Fruit fly (Drosophila melanogaster) whole organism, wandering third instar larva: ENCODE measurements around the gene CG11986.

ENCODE experiments used
- Abd-B ChIP-seq: fragments of >200 bp; optimal IDR thresholded peaks from 2 replicates; lab custom pipeline; 2017; ENCODE audit warnings: missing biosample characterization, missing genetic modification characterization
- CG32264 ChIP-seq: fragments of 200-800 bp; sonication (Bioruptor generic); optimal IDR thresholded peaks from 2 replicates; lab custom pipeline; 2016; ENCODE audit warnings: missing biosample characterization, missing genetic modification characterization
- CG9705 ChIP-seq: fragments of 200-800 bp; sonication (Bioruptor generic); optimal IDR thresholded peaks from 2 replicates; lab custom pipeline; 2018; ENCODE audit warnings: missing biosample characterization, mild to moderate bottlenecking, missing genetic modification characterization
- CrebA ChIP-seq: fragments of 200-800 bp; sonication (Bioruptor generic); optimal IDR thresholded peaks from 2 replicates; lab custom pipeline; 2016; ENCODE audit warnings: missing biosample characterization, mild to moderate bottlenecking, missing genetic modification characterization, borderline replicate concordance
- Dfd ChIP-seq: fragments of >200 bp; optimal IDR thresholded peaks from 2 replicates; lab custom pipeline; 2017; ENCODE audit warnings: missing biosample characterization, missing genetic modification characterization
- Dif ChIP-seq: fragments of 200-275, 200-300 bp; sonication (Bioruptor generic); optimal IDR thresholded peaks from 2 replicates; lab custom pipeline; 2018; ENCODE audit warnings: missing biosample characterization, missing genetic modification characterization; ENCODE audit not compliant: partially characterized antibody
- GATAd ChIP-seq: sonication (Bioruptor generic); optimal IDR thresholded peaks from 2 replicates; lab custom pipeline; 2016; ENCODE audit warnings: missing biosample characterization, missing genetic modification characterization
- HLH106 ChIP-seq: fragments of 200-800 bp; optimal IDR thresholded peaks from 3 replicates; lab custom pipeline; 2019; ENCODE audit warnings: missing biosample characterization, mild to moderate bottlenecking, missing genetic modification characterization, moderate library complexity
- Hnf4 ChIP-seq: fragments of 200-800 bp; sonication (Bioruptor generic); optimal IDR thresholded peaks from 2 replicates; lab custom pipeline; 2016; ENCODE audit warnings: missing biosample characterization, mild to moderate bottlenecking, missing genetic modification characterization
- Hr78 ChIP-seq: fragments of >200 bp; optimal IDR thresholded peaks from 2 replicates; lab custom pipeline; 2017; ENCODE audit warnings: missing biosample characterization, missing genetic modification characterization
- Hr83 ChIP-seq: fragments of 200-300 bp; sonication (Bioruptor generic); optimal IDR thresholded peaks from 2 replicates; lab custom pipeline; 2016; ENCODE audit warnings: missing biosample characterization, mild to moderate bottlenecking, missing genetic modification characterization, moderate library complexity; ENCODE audit not compliant: poor library complexity, severe bottlenecking
- Jra ChIP-seq: sonication (Bioruptor generic); optimal IDR thresholded peaks from 2 replicates; lab custom pipeline; 2016; ENCODE audit warnings: missing biosample characterization, missing genetic modification characterization
- Mio ChIP-seq: sonication (Bioruptor generic); optimal IDR thresholded peaks from 2 replicates; lab custom pipeline; 2016; ENCODE audit warnings: missing biosample characterization, missing genetic modification characterization
- Myc ChIP-seq: fragments of >200 bp; optimal IDR thresholded peaks from 2 replicates; lab custom pipeline; 2017
- N ChIP-seq: fragments of >200 bp; optimal IDR thresholded peaks from 2 replicates; lab custom pipeline; 2018; ENCODE audit warnings: missing biosample characterization, missing external identifiers, missing genetic modification characterization
- OdsH ChIP-seq: fragments of 200-800 bp; sonication (Bioruptor generic); optimal IDR thresholded peaks from 2 replicates; lab custom pipeline; 2016; ENCODE audit warnings: missing biosample characterization, mild to moderate bottlenecking, missing genetic modification characterization
- Rel ChIP-seq, 2 experiments: fragments of 200-800 bp; sonication (Bioruptor generic) in 1 of 2; optimal IDR thresholded peaks; 2 replicates in 1 of 2; 3 replicates in 1 of 2; lab custom pipeline; 2016 to 2019; ENCODE audit warnings: mild to moderate bottlenecking in 2 of 2, missing biosample characterization in 2 of 2, missing genetic modification characterization in 2 of 2, moderate library complexity in 1 of 2
- Sp1 ChIP-seq: fragments of 200-800 bp; sonication (Bioruptor generic); optimal IDR thresholded peaks from 3 replicates; lab custom pipeline; 2019; ENCODE audit warnings: missing biosample characterization, mild to moderate bottlenecking, missing genetic modification characterization, moderate library complexity
- Vsx2 ChIP-seq: fragments of 200-300, 225-300 bp; sonication (Bioruptor generic); optimal IDR thresholded peaks from 2 replicates; lab custom pipeline; 2018; ENCODE audit warnings: missing biosample characterization, missing genetic modification characterization; ENCODE audit not compliant: partially characterized antibody
- br ChIP-seq: fragments of 200-800 bp; sonication (Bioruptor generic); optimal IDR thresholded peaks from 2 replicates; lab custom pipeline; 2016; ENCODE audit warnings: missing biosample characterization, missing genetic modification characterization
- brk ChIP-seq: fragments of 200-800 bp; sonication (Bioruptor generic); optimal IDR thresholded peaks from 2 replicates; lab custom pipeline; 2016; ENCODE audit warnings: missing biosample characterization, mild to moderate bottlenecking, missing genetic modification characterization
- dl ChIP-seq, 2 experiments: fragments of 175-275, 200-275 bp in 1 of 2; fragments of 200-275 bp in 1 of 2; sonication (Bioruptor generic); optimal IDR thresholded peaks; lab custom pipeline; 2018; ENCODE audit warnings: mild to moderate bottlenecking in 2 of 2, missing biosample characterization in 2 of 2, missing genetic modification characterization in 2 of 2, moderate library complexity in 2 of 2; ENCODE audit not compliant: partially characterized antibody in 2 of 2, insufficient read depth in 1 of 2
- dmrt93B ChIP-seq: fragments of 200-800 bp; sonication (Bioruptor generic); optimal IDR thresholded peaks from 2 replicates; lab custom pipeline; 2018; ENCODE audit warnings: missing biosample characterization, mild to moderate bottlenecking, missing genetic modification characterization
- dsf ChIP-seq: sonication (Bioruptor generic); optimal IDR thresholded peaks from 2 replicates; lab custom pipeline; 2016; ENCODE audit warnings: missing biosample characterization, missing genetic modification characterization, borderline replicate concordance
- ey ChIP-seq: fragments of 200-800 bp; sonication (Bioruptor generic); optimal IDR thresholded peaks from 2 replicates; lab custom pipeline; 2016; ENCODE audit warnings: missing biosample characterization, missing genetic modification characterization
- foxo ChIP-seq, 2 experiments: fragments of 200-800 bp; sonication (Bioruptor generic); optimal IDR thresholded peaks; 2 replicates in 1 of 2; 3 replicates in 1 of 2; lab custom pipeline; 2016 to 2017; ENCODE audit warnings: missing biosample characterization in 2 of 2, missing genetic modification characterization in 2 of 2
- fru ChIP-seq: fragments of 200-800 bp; sonication (Bioruptor generic); optimal IDR thresholded peaks from 3 replicates; lab custom pipeline; 2016; ENCODE audit warnings: missing biosample characterization, mild to moderate bottlenecking, missing genetic modification characterization
- h ChIP-seq: fragments of 200-800 bp; sonication (Bioruptor generic); optimal IDR thresholded peaks from 3 replicates; lab custom pipeline; 2016; ENCODE audit warnings: missing biosample characterization, mild to moderate bottlenecking, missing genetic modification characterization
- pan ChIP-seq: fragments of >200 bp; optimal IDR thresholded peaks from 2 replicates; lab custom pipeline; 2017
- psq ChIP-seq: fragments of 200-800 bp; sonication (Bioruptor generic); optimal IDR thresholded peaks from 3 replicates; lab custom pipeline; 2017; ENCODE audit warnings: missing biosample characterization, mild to moderate bottlenecking, missing genetic modification characterization, moderate library complexity
- rgr ChIP-seq: fragments of 200-800 bp; sonication (Bioruptor generic); optimal IDR thresholded peaks from 3 replicates; lab custom pipeline; 2016; ENCODE audit warnings: missing biosample characterization, mild to moderate bottlenecking, missing genetic modification characterization
- sage ChIP-seq: fragments of 200-800 bp; sonication (Bioruptor generic); optimal IDR thresholded peaks from 2 replicates; lab custom pipeline; 2016; ENCODE audit warnings: missing biosample characterization, mild to moderate bottlenecking, missing genetic modification characterization
- sv ChIP-seq: fragments of 200-800 bp; sonication (Bioruptor generic); optimal IDR thresholded peaks from 3 replicates; lab custom pipeline; 2016; ENCODE audit warnings: missing biosample characterization, missing genetic modification characterization
- usp ChIP-seq: fragments of >200 bp; optimal IDR thresholded peaks from 2 replicates; lab custom pipeline; 2017; ENCODE audit warnings: missing biosample characterization, missing genetic modification characterization
- woc ChIP-seq: sonication (Bioruptor generic); optimal IDR thresholded peaks from 2 replicates; lab custom pipeline; 2016; ENCODE audit warnings: missing biosample characterization, mild to moderate bottlenecking, missing genetic modification characterization

CG11986 gene

dm6 chr3R:9054442-9055118, 39.3 kb downstream of the CG11986 start:
- TF ChIP-seq dmrt93B (GFP tag; lab: Kevin White, UChicago) = peak; percentile 22
- no peak for TF ChIP-seq GATAd (GFP tag; lab: Kevin White, UChicago)
- TF ChIP-seq usp (GFP tag; lab: Kevin White, UChicago) = no peak
- no peak for TF ChIP-seq Hr78
- peak; percentile 4 for TF ChIP-seq Jra (GFP tag; lab: Kevin White, UChicago)
- no peak for TF ChIP-seq Myc (lab: Kevin White, UChicago)
- peak; percentile 22 for TF ChIP-seq sage (GFP tag; lab: Kevin White, UChicago)
- TF ChIP-seq HLH106 = peak; percentile 18
- no peak for TF ChIP-seq Dfd (GFP tag; lab: Kevin White, UChicago)
- no peak for TF ChIP-seq pan
- peak; percentile 27 for TF ChIP-seq sv (GFP tag; lab: Kevin White, UChicago)
- TF ChIP-seq Hr83 (GFP tag; lab: Kevin White, UChicago) = no peak
- TF ChIP-seq OdsH (GFP tag; lab: Kevin White, UChicago) = peak; percentile 52
- TF ChIP-seq Vsx2 (GFP tag; lab: Kevin White, UChicago) = no peak
- TF ChIP-seq rgr (GFP tag; lab: Kevin White, UChicago) = peak; percentile 5
- no peak for TF ChIP-seq CrebA (GFP tag; lab: Kevin White, UChicago)
- no peak for TF ChIP-seq Sp1 (GFP tag; lab: Kevin White, UChicago)
- TF ChIP-seq fru (GFP tag; lab: Kevin White, UChicago) = no peak
- TF ChIP-seq Hnf4 (GFP tag; lab: Kevin White, UChicago) = no peak
- TF ChIP-seq psq = no peak
- no peak for TF ChIP-seq Rel (GFP tag; optimal IDR thresholded peaks at IDR 0.05; lab: Kevin White, UChicago)
- no peak for TF ChIP-seq Rel (tag; optimal IDR thresholded peaks at IDR 0.05; lab: Kevin White, UChicago)
- no peak for TF ChIP-seq dsf (GFP tag; lab: Kevin White, UChicago)
- no peak for TF ChIP-seq Dif
- peak in 1 of 2 experiments; percentile 46 for TF ChIP-seq foxo (GFP tag; optimal IDR thresholded peaks at IDR 0.05; lab: Kevin White, UChicago)
- TF ChIP-seq, all 38 proteins: peak for 8

dm6 chr3R:9055119-9056105, 40.2 kb downstream of the CG11986 start:
- peak; percentile 50 to 96 for TF ChIP-seq foxo (GFP tag; optimal IDR thresholded peaks at IDR 0.05; lab: Kevin White, UChicago)
- peak; percentile 90 for TF ChIP-seq ey (GFP tag; lab: Kevin White, UChicago)
- TF ChIP-seq N (GFP tag; lab: Kevin White, UChicago) = no peak
- no peak for TF ChIP-seq Dif
- TF ChIP-seq CG32264 (GFP tag; lab: Kevin White, UChicago) = peak; percentile 81
- peak; percentile 89 for TF ChIP-seq dmrt93B (GFP tag; lab: Kevin White, UChicago)
- peak; percentile 79 for TF ChIP-seq dsf (GFP tag; lab: Kevin White, UChicago)
- peak; percentile 96 for TF ChIP-seq h (GFP tag; lab: Kevin White, UChicago)
- peak; percentile 90 for TF ChIP-seq Hnf4 (GFP tag; lab: Kevin White, UChicago)
- peak; percentile 54 for TF ChIP-seq Hr83 (GFP tag; lab: Kevin White, UChicago)
- peak; percentile 95 for TF ChIP-seq brk (GFP tag; lab: Kevin White, UChicago)
- TF ChIP-seq OdsH (GFP tag; lab: Kevin White, UChicago) = peak; percentile 96
- TF ChIP-seq br (GFP tag; lab: Kevin White, UChicago) = peak; percentile 90
- TF ChIP-seq HLH106 = peak; percentile 97
- no peak for TF ChIP-seq dl (GFP tag; optimal IDR thresholded peaks at IDR 0.05; lab: Kevin White, UChicago; ENCODE audit: insufficient read depth in 1 of 2, partially characterized antibody in 2 of 2)
- TF ChIP-seq Dfd (GFP tag; lab: Kevin White, UChicago) = no peak
- TF ChIP-seq rgr (GFP tag; lab: Kevin White, UChicago) = peak; percentile 96
- no peak for TF ChIP-seq Myc (lab: Kevin White, UChicago)
- TF ChIP-seq GATAd (GFP tag; lab: Kevin White, UChicago) = no peak
- no peak for TF ChIP-seq Hr78
- peak; percentile 92 for TF ChIP-seq sage (GFP tag; lab: Kevin White, UChicago)
- no peak for TF ChIP-seq Vsx2 (GFP tag; lab: Kevin White, UChicago)
- peak; percentile 98 for TF ChIP-seq Sp1 (GFP tag; lab: Kevin White, UChicago)
- TF ChIP-seq Jra (GFP tag; lab: Kevin White, UChicago) = peak; percentile 71
- peak; percentile 68 for TF ChIP-seq sv (GFP tag; lab: Kevin White, UChicago)
- TF ChIP-seq fru (GFP tag; lab: Kevin White, UChicago) = peak; percentile 92
- peak; percentile 82 for TF ChIP-seq CG9705 (GFP tag; lab: Kevin White, UChicago)
- no peak for TF ChIP-seq usp (GFP tag; lab: Kevin White, UChicago)
- TF ChIP-seq CrebA (GFP tag; lab: Kevin White, UChicago) = peak; percentile 81
- TF ChIP-seq psq = peak; percentile 88
- TF ChIP-seq woc = peak; percentile 87
- TF ChIP-seq Mio (GFP tag; lab: Kevin White, UChicago) = peak; percentile 44
- no peak for TF ChIP-seq Abd-B (GFP tag; lab: Kevin White, UChicago)
